Worm (Caenorhabditis elegans) whole organism, mixed stage, embryonic: ENCODE results near the gene dos-2.

Source experiments
- M03D4.4 ChIP-seq: sonication (generic microtip); optimal IDR thresholded peaks from 2 replicates; lab custom pipeline; 2017; ENCODE audit warnings: mild to moderate bottlenecking, missing genetic modification characterization, missing compliant biosample characterization
- bed-3 ChIP-seq: fragments of 200-800 bp; sonication (Bioruptor generic); optimal IDR thresholded peaks from 3 replicates; lab custom pipeline; 2018; ENCODE audit warnings: mild to moderate bottlenecking, missing genetic modification characterization, moderate library complexity, missing compliant biosample characterization
- blmp-1 ChIP-seq: fragments of 150-350 bp; optimal IDR thresholded peaks from 2 replicates; lab custom pipeline; 2014; ENCODE audit warnings: missing biosample characterization, missing genetic modification characterization
- ceh-39 ChIP-seq: fragments of 150-350 bp; optimal IDR thresholded peaks from 2 replicates; lab custom pipeline; 2014; ENCODE audit warnings: missing biosample characterization, missing genetic modification characterization
- ceh-43 ChIP-seq: fragments of 200-800 bp; sonication (Bioruptor generic); optimal IDR thresholded peaks from 2 replicates; lab custom pipeline; 2018; ENCODE audit warnings: mild to moderate bottlenecking, missing genetic modification characterization, moderate library complexity, missing compliant biosample characterization
- ceh-83 ChIP-seq: fragments of 200-800 bp; sonication (Bioruptor generic); optimal IDR thresholded peaks from 2 replicates; lab custom pipeline; 2018; ENCODE audit warnings: mild to moderate bottlenecking, missing genetic modification characterization, missing compliant biosample characterization
- ces-1 ChIP-seq: fragments of 150-350 bp; optimal IDR thresholded peaks from 2 replicates; lab custom pipeline; 2014; ENCODE audit warnings: missing biosample characterization, missing genetic modification reagents, missing genetic modification characterization
- cnd-1 ChIP-seq: fragments of 200-800 bp; sonication (Bioruptor generic); optimal IDR thresholded peaks from 2 replicates; lab custom pipeline; 2018; ENCODE audit warnings: mild to moderate bottlenecking, missing genetic modification characterization, missing compliant biosample characterization
- drap-1 ChIP-seq: fragments of 200-800 bp; sonication (Bioruptor generic); optimal IDR thresholded peaks from 3 replicates; lab custom pipeline; 2018; ENCODE audit warnings: mild to moderate bottlenecking, missing genetic modification characterization, missing compliant biosample characterization
- elt-1 ChIP-seq: sonication (generic microtip); optimal IDR thresholded peaks from 2 replicates; lab custom pipeline; 2017; ENCODE audit warnings: missing genetic modification characterization, mild to moderate bottlenecking, missing compliant biosample characterization, antibody characterized with exemption, moderate library complexity, borderline replicate concordance; ENCODE audit not compliant: insufficient read depth
- elt-3 ChIP-seq: fragments of 150-350 bp; optimal IDR thresholded peaks from 2 replicates; lab custom pipeline; 2014; ENCODE audit warnings: missing biosample characterization, missing genetic modification characterization
- ham-2 ChIP-seq: fragments of 200-800 bp; sonication (Bioruptor generic); optimal IDR thresholded peaks from 2 replicates; lab custom pipeline; 2018; ENCODE audit warnings: mild to moderate bottlenecking, missing genetic modification characterization, missing compliant biosample characterization
- hlh-1 ChIP-seq: fragments of 150-350 bp; optimal IDR thresholded peaks from 2 replicates; lab custom pipeline; 2014; ENCODE audit warnings: missing biosample characterization, missing genetic modification reagents, missing genetic modification characterization
- lin-13 ChIP-seq: fragments of 150-350 bp; optimal IDR thresholded peaks from 2 replicates; lab custom pipeline; 2014; ENCODE audit warnings: missing biosample characterization, missing genetic modification characterization
- lin-32 ChIP-seq: fragments of 200-800 bp; sonication (Bioruptor generic); optimal IDR thresholded peaks from 2 replicates; lab custom pipeline; 2018; ENCODE audit warnings: mild to moderate bottlenecking, missing genetic modification characterization, missing compliant biosample characterization
- lsy-2 ChIP-seq: fragments of 150-350 bp; optimal IDR thresholded peaks from 2 replicates; lab custom pipeline; 2014; ENCODE audit warnings: missing biosample characterization, missing genetic modification characterization
- mab-5 ChIP-seq: fragments of 150-350 bp; optimal IDR thresholded peaks from 2 replicates; lab custom pipeline; 2014; ENCODE audit warnings: missing biosample characterization, missing genetic modification characterization
- mep-1 ChIP-seq: fragments of 150-350 bp; optimal IDR thresholded peaks from 2 replicates; lab custom pipeline; 2017; ENCODE audit warnings: missing biosample characterization, missing genetic modification reagents, missing genetic modification characterization, inconsistent platforms
- nhr-12 ChIP-seq: fragments of 150-350 bp; optimal IDR thresholded peaks from 2 replicates; lab custom pipeline; 2014; ENCODE audit warnings: missing biosample characterization, missing genetic modification characterization
- nhr-2 ChIP-seq: fragments of 150-350 bp; optimal IDR thresholded peaks from 2 replicates; lab custom pipeline; 2014; ENCODE audit warnings: missing biosample characterization, missing genetic modification characterization
- nhr-237 ChIP-seq: fragments of 150-350 bp; optimal IDR thresholded peaks from 2 replicates; lab custom pipeline; 2014; ENCODE audit warnings: missing biosample characterization, missing genetic modification characterization
- pha-4 ChIP-seq: fragments of 150-350 bp; optimal IDR thresholded peaks from 2 replicates; lab custom pipeline; 2018; ENCODE audit warnings: missing biosample characterization, missing genetic modification reagents, missing genetic modification characterization
- sem-2 ChIP-seq: fragments of 200-800 bp; sonication (Bioruptor generic); optimal IDR thresholded peaks from 2 replicates; lab custom pipeline; 2018; ENCODE audit warnings: mild to moderate bottlenecking, missing genetic modification characterization, missing compliant biosample characterization
- snpc-4 ChIP-seq: fragments of 150-350 bp; optimal IDR thresholded peaks from 2 replicates; lab custom pipeline; 2014; ENCODE audit warnings: missing biosample characterization, missing genetic modification characterization
- sptf-1 ChIP-seq: sonication (generic microtip); optimal IDR thresholded peaks from 2 replicates; lab custom pipeline; 2017; ENCODE audit warnings: mild to moderate bottlenecking, missing genetic modification characterization, moderate library complexity, missing compliant biosample characterization
- tbx-8 ChIP-seq: fragments of 200-800 bp; sonication (Bioruptor generic); optimal IDR thresholded peaks from 2 replicates; lab custom pipeline; 2018; ENCODE audit warnings: mild to moderate bottlenecking, missing genetic modification characterization, moderate library complexity, missing compliant biosample characterization
- unc-39 ChIP-seq: fragments of 150-350 bp; optimal IDR thresholded peaks from 2 replicates; lab custom pipeline; 2014; ENCODE audit warnings: missing biosample characterization, missing genetic modification characterization
- unc-62 ChIP-seq: fragments of 150-350 bp; optimal IDR thresholded peaks from 2 replicates; lab custom pipeline; 2014; ENCODE audit warnings: missing biosample characterization, missing genetic modification reagents, missing genetic modification characterization
- zip-8 ChIP-seq: fragments of 150-350 bp; optimal IDR thresholded peaks from 2 replicates; lab custom pipeline; 2014; ENCODE audit warnings: missing biosample characterization, missing genetic modification characterization
- ztf-11 ChIP-seq: fragments of 150-350 bp; optimal IDR thresholded peaks from 2 replicates; lab custom pipeline; 2014; ENCODE audit warnings: missing biosample characterization, missing genetic modification characterization

dos-2 gene

ce11 chrII:3935098-3935497, 40.9 kb upstream of the dos-2 start:
- TF ChIP-seq nhr-2: no peak
- TF ChIP-seq lsy-2 (tag; lab: Kevin White, UChicago): no peak
- no peak for TF ChIP-seq snpc-4 (tag; lab: Kevin White, UChicago)
- no peak for TF ChIP-seq sem-2 (GFP tag; lab: Kevin White, UChicago)
- TF ChIP-seq lin-32 (GFP tag; lab: Kevin White, UChicago): no peak

- TF ChIP-seq lin-32 (GFP tag; lab: Kevin White, UChicago) (no peak), unc-62 (GFP tag; lab: Kevin White, UChicago) (no peak), bed-3 (GFP tag; lab: Kevin White, UChicago) (no peak), unc-39 (tag; lab: Kevin White, UChicago) (no peak), cnd-1 (tag; lab: Kevin White, UChicago) (no peak), drap-1 (GFP tag; lab: Kevin White, UChicago) (no peak), hlh-1 (tag; lab: Kevin White, UChicago) (no peak), nhr-237 (tag; lab: Kevin White, UChicago) (no peak)
Measured at ce11 chrII:3935990-3936389, 40.1 kb upstream of the dos-2 start.

- TF ChIP-seq mab-5 (tag; lab: Kevin White, UChicago) (no peak), ceh-39 (no peak), M03D4.4 (tag; lab: Kevin White, UChicago) (no peak), sptf-1 (tag; lab: Kevin White, UChicago) (no peak), lin-32 (GFP tag; lab: Kevin White, UChicago) (no peak), nhr-2 (no peak), elt-1 (no peak), lsy-2 (tag; lab: Kevin White, UChicago) (no peak), zip-8 (tag; lab: Kevin White, UChicago) (no peak), hlh-1 (tag; lab: Kevin White, UChicago) (no peak), elt-3 (tag; lab: Kevin White, UChicago) (no peak), sem-2 (GFP tag; lab: Kevin White, UChicago) (no peak), ceh-43 (GFP tag; lab: Kevin White, UChicago) (no peak), tbx-8 (no peak), mep-1 (no peak), drap-1 (GFP tag; lab: Kevin White, UChicago) (no peak), pha-4 (tag; lab: Kevin White, UChicago) (no peak), ham-2 (GFP tag; lab: Kevin White, UChicago) (no peak), nhr-12 (tag; lab: Kevin White, UChicago) (no peak), unc-39 (tag; lab: Kevin White, UChicago) (no peak)
Measured at ce11 chrII:3947404-3947803, 28.6 kb upstream of the dos-2 start.

ce11 chrII:3948507-3948906, 27.5 kb upstream of the dos-2 start:
- TF ChIP-seq ces-1 (GFP tag; lab: Kevin White, UChicago) (peak; percentile 9), elt-1 (no peak), elt-3 (tag; lab: Kevin White, UChicago) (no peak), zip-8 (tag; lab: Kevin White, UChicago) (no peak), blmp-1 (no peak)

- TF ChIP-seq mab-5 (tag; lab: Kevin White, UChicago) (no peak), lin-32 (GFP tag; lab: Kevin White, UChicago) (no peak), lin-13 (tag; lab: Kevin White, UChicago) (no peak), bed-3 (GFP tag; lab: Kevin White, UChicago) (no peak), drap-1 (GFP tag; lab: Kevin White, UChicago) (no peak), unc-39 (tag; lab: Kevin White, UChicago) (no peak), unc-62 (GFP tag; lab: Kevin White, UChicago) (no peak), zip-8 (tag; lab: Kevin White, UChicago) (no peak)
Measured at ce11 chrII:3950077-3950476, 26.0 kb upstream of the dos-2 start, which contains the start of gene sea-2. sea-2 (plus strand) TSS chrII:3950377.

ce11 chrII:3951354-3951753, 24.7 kb upstream of the dos-2 start:
- no peak for TF ChIP-seq M03D4.4 (tag; lab: Kevin White, UChicago)
- TF ChIP-seq pha-4 (tag; lab: Kevin White, UChicago): no peak
- no peak for TF ChIP-seq ces-1 (GFP tag; lab: Kevin White, UChicago)
- TF ChIP-seq lsy-2 (tag; lab: Kevin White, UChicago): no peak
- no peak for TF ChIP-seq elt-3 (tag; lab: Kevin White, UChicago)
- no peak for TF ChIP-seq zip-8 (tag; lab: Kevin White, UChicago)
- TF ChIP-seq ceh-83: no peak
- no peak for TF ChIP-seq ztf-11 (tag; lab: Kevin White, UChicago)
- no peak for TF ChIP-seq sptf-1 (tag; lab: Kevin White, UChicago)
